Worm (Caenorhabditis elegans) whole organism, midembryonic: Measurements from ENCODE around the gene E02H4.5.

ENCODE experiments used
- T22C8.4 ChIP-seq: fragments of 200-800 bp; sonication (Bioruptor generic); IDR thresholded peaks from 2 replicates; pipeline ENCODE4 v1.3.6; 2022; ENCODE audit warnings: missing genetic modification characterization, missing compliant biosample characterization
- cog-1 ChIP-seq: sonication (generic microtip); optimal IDR thresholded peaks from 2 replicates; lab custom pipeline; 2016; ENCODE audit warnings: missing genetic modification characterization, missing compliant biosample characterization
- flt-1 ChIP-seq: fragments of 200-800 bp; sonication (Bioruptor generic); IDR thresholded peaks from 2 replicates; pipeline ENCODE4 v1.3.6; 2022; ENCODE audit warnings: missing genetic modification characterization, missing compliant biosample characterization
- klf-2 ChIP-seq: fragments of 200-800 bp; sonication (Bioruptor generic); conservative IDR thresholded peaks from 2 replicates; pipeline ENCODE4 v1.3.6; 2022; ENCODE audit warnings: missing genetic modification reagents, missing genetic modification characterization, missing compliant biosample characterization
- med-1 ChIP-seq: sonication (generic microtip); optimal IDR thresholded peaks from 2 replicates; lab custom pipeline; 2017; ENCODE audit warnings: missing genetic modification characterization, mild to moderate bottlenecking, missing compliant biosample characterization, antibody characterized with exemption, missing genetic modification reagents; ENCODE audit not compliant: insufficient read depth
- ref-1 ChIP-seq: fragments of 200-800 bp; sonication (Bioruptor generic); conservative IDR thresholded peaks from 2 replicates; pipeline ENCODE4 v1.3.6; 2022; ENCODE audit warnings: missing genetic modification reagents, missing genetic modification characterization, missing compliant biosample characterization
- tab-1 ChIP-seq: fragments of 200-800 bp; sonication (Bioruptor generic); IDR thresholded peaks from 2 replicates; pipeline ENCODE4 v1.3.6; 2022; ENCODE audit warnings: missing genetic modification characterization, missing compliant biosample characterization
- ztf-23 ChIP-seq: fragments of 200-800 bp; sonication (Bioruptor generic); IDR thresholded peaks from 2 replicates; pipeline ENCODE4 v1.3.6; 2022; ENCODE audit warnings: missing genetic modification reagents, missing genetic modification characterization, missing compliant biosample characterization
- ztf-29 ChIP-seq: fragments of 200-800 bp; sonication (Bioruptor generic); IDR thresholded peaks from 2 replicates; pipeline ENCODE4 v1.3.6; 2022; ENCODE audit warnings: missing genetic modification reagents, missing genetic modification characterization, missing compliant biosample characterization

E02H4.5 gene

ce11 chrX:14267170-14267569, 12.2 kb upstream of the E02H4.5 start:
- TF ChIP-seq tab-1 (no peak), cog-1 (tag; lab: Kevin White, UChicago) (no peak), ztf-23 (no peak), T22C8.4 (no peak), med-1 (GFP tag; lab: Kevin White, UChicago) (no peak), ztf-29 (no peak), ref-1 (GFP tag; lab: Robert Waterston, UW) (no peak), klf-2 (GFP tag; lab: Robert Waterston, UW) (no peak), flt-1 (no peak)

- TF ChIP-seq tab-1 (no peak), ztf-29 (no peak), klf-2 (GFP tag; lab: Robert Waterston, UW) (no peak), cog-1 (tag; lab: Kevin White, UChicago) (no peak), ztf-23 (no peak), ref-1 (GFP tag; lab: Robert Waterston, UW) (no peak), med-1 (GFP tag; lab: Kevin White, UChicago) (no peak), T22C8.4 (no peak), flt-1 (no peak)
These were observed 8.5 kb upstream of the E02H4.5 start, which contains the start of gene E02H4.8 for ce11 chrX:14263473-14263872. TSS of gene E02H4.8 (minus strand) at chrX:14263573.

ce11 chrX:14257661-14258060, 2.7 kb upstream of the E02H4.5 start, which contains the start of gene E02H4.4:
TSS of gene E02H4.4 (plus strand) at chrX:14257961.
- TF ChIP-seq cog-1 (tag; lab: Kevin White, UChicago) (no peak), ztf-29 (no peak), tab-1 (no peak)

- TF ChIP-seq ztf-29 (no peak), med-1 (GFP tag; lab: Kevin White, UChicago) (no peak), ztf-23 (no peak), T22C8.4 (no peak), tab-1 (no peak), flt-1 (no peak), cog-1 (tag; lab: Kevin White, UChicago) (no peak), klf-2 (GFP tag; lab: Robert Waterston, UW) (no peak), ref-1 (GFP tag; lab: Robert Waterston, UW) (no peak)
These were observed 1.0 kb upstream of the E02H4.5 start, which contains the start of gene E02H4.7 for ce11 chrX:14255973-14256372. TSS of gene E02H4.7 (plus strand) at chrX:14256273.

- TF ChIP-seq tab-1 (no peak), flt-1 (no peak), med-1 (GFP tag; lab: Kevin White, UChicago) (no peak), ztf-23 (no peak), cog-1 (tag; lab: Kevin White, UChicago) (no peak), ztf-29 (no peak), ref-1 (GFP tag; lab: Robert Waterston, UW) (no peak)
These were observed 2.9 kb downstream of the E02H4.5 start, which contains the start of gene E02H4.6 for ce11 chrX:14252042-14252441. TSS of gene E02H4.6 (minus strand) at chrX:14252142.

ce11 chrX:14247436-14248103, 7.4 kb downstream of the E02H4.5 start, which contains the start of gene K04C1.5:
TSS of gene K04C1.5 (plus strand) at chrX:14248053.
- no peak for TF ChIP-seq ztf-29
- TF ChIP-seq tab-1, result no peak
- no peak for TF ChIP-seq T22C8.4
- no peak for TF ChIP-seq med-1 (GFP tag; lab: Kevin White, UChicago)
- no peak for TF ChIP-seq ref-1 (GFP tag; lab: Robert Waterston, UW)
- TF ChIP-seq cog-1 (tag; lab: Kevin White, UChicago), result no peak
- no peak for TF ChIP-seq klf-2 (GFP tag; lab: Robert Waterston, UW)
- no peak for TF ChIP-seq flt-1
- no peak for TF ChIP-seq ztf-23

- TF ChIP-seq ztf-23 (no peak), klf-2 (GFP tag; lab: Robert Waterston, UW) (no peak), T22C8.4 (no peak), tab-1 (no peak), ztf-29 (no peak), cog-1 (tag; lab: Kevin White, UChicago) (no peak), ref-1 (GFP tag; lab: Robert Waterston, UW) (no peak), med-1 (GFP tag; lab: Kevin White, UChicago) (no peak), flt-1 (no peak)
These were observed 8.4 kb downstream of the E02H4.5 start, which contains the start of gene mlc-6 for ce11 chrX:14246518-14246917. TSS of gene mlc-6 (minus strand) at chrX:14246618.

ce11 chrX:14244493-14244892, 10.4 kb downstream of the E02H4.5 start:
- TF ChIP-seq T22C8.4 (no peak), flt-1 (no peak), ztf-23 (no peak), klf-2 (GFP tag; lab: Robert Waterston, UW) (no peak), med-1 (GFP tag; lab: Kevin White, UChicago) (no peak), ztf-29 (no peak), tab-1 (no peak), cog-1 (tag; lab: Kevin White, UChicago) (no peak), ref-1 (GFP tag; lab: Robert Waterston, UW) (no peak)

- no peak for TF ChIP-seq flt-1
- TF ChIP-seq ztf-23, result no peak
- TF ChIP-seq klf-2 (GFP tag; lab: Robert Waterston, UW), result no peak
- no peak for TF ChIP-seq med-1 (GFP tag; lab: Kevin White, UChicago)
- TF ChIP-seq ref-1 (GFP tag; lab: Robert Waterston, UW), result no peak
- TF ChIP-seq ztf-29, result no peak
- TF ChIP-seq tab-1, result no peak
- no peak for TF ChIP-seq T22C8.4
- no peak for TF ChIP-seq cog-1 (tag; lab: Kevin White, UChicago)
These were observed 11.5 kb downstream of the E02H4.5 start, which contains the start of gene K04C1.3 for ce11 chrX:14243345-14243961. TSS of gene K04C1.3 (minus strand) at chrX:14243395.

- no peak for TF ChIP-seq flt-1
- TF ChIP-seq med-1 (GFP tag; lab: Kevin White, UChicago), result no peak
- no peak for TF ChIP-seq T22C8.4
- TF ChIP-seq klf-2 (GFP tag; lab: Robert Waterston, UW), result no peak
- TF ChIP-seq cog-1 (tag; lab: Kevin White, UChicago), result no peak
- TF ChIP-seq tab-1, result no peak
- TF ChIP-seq ztf-29, result no peak
- no peak for TF ChIP-seq ztf-23
- TF ChIP-seq ref-1 (GFP tag; lab: Robert Waterston, UW), result no peak
These were observed 13.4 kb downstream of the E02H4.5 start for ce11 chrX:14241531-14241930.
